Fruit fly (Drosophila melanogaster) whole organism, embryonic: ENCODE measurements around the gene CG31800.
A peak's percentile ranks its signal among the peaks of the same experiment; 100 is the strongest.

Source experiments
- Awh ChIP-seq: fragments of 200-800 bp; sonication (Bioruptor generic); IDR thresholded peaks from 2 replicates; pipeline ENCODE4, ENCODE4 v1.3.6; 2022; ENCODE audit warnings: missing biosample characterization, missing genetic modification characterization
- B-H2 ChIP-seq: fragments of 200-800 bp; sonication (Bioruptor generic); optimal IDR thresholded peaks from 2 replicates; lab custom pipeline; 2018; ENCODE audit warnings: missing biosample characterization, mild to moderate bottlenecking, missing genetic modification characterization
- Bdp1 ChIP-seq: fragments of 200-800 bp; sonication (Bioruptor generic); optimal IDR thresholded peaks from 3 replicates; lab custom pipeline; 2016; ENCODE audit warnings: missing biosample characterization, missing genetic modification characterization
- CG11504 ChIP-seq: fragments of 200-800 bp; sonication (Bioruptor generic); optimal IDR thresholded peaks from 3 replicates; lab custom pipeline; 2019; ENCODE audit warnings: missing biosample characterization, mild to moderate bottlenecking, missing genetic modification characterization, moderate library complexity
- CG12104 ChIP-seq: fragments of 200-800 bp; sonication (Bioruptor generic); optimal IDR thresholded peaks from 3 replicates; lab custom pipeline; 2016; ENCODE audit warnings: missing biosample characterization, missing genetic modification characterization
- CG1233 ChIP-seq: fragments of 200-800 bp; sonication (Bioruptor generic); optimal IDR thresholded peaks from 4 replicates; lab custom pipeline; 2018; ENCODE audit warnings: missing biosample characterization, mild to moderate bottlenecking, missing genetic modification characterization
- CG14050 ChIP-seq: fragments of 200-800 bp; sonication (Bioruptor generic); IDR thresholded peaks from 3 replicates; pipeline ENCODE4 v1.3.6; 2022; ENCODE audit warnings: missing biosample characterization, missing genetic modification characterization
- CG17361 ChIP-seq: fragments of 200-800 bp; sonication (Bioruptor generic); IDR thresholded peaks from 3 replicates; pipeline ENCODE4 v1.3.6; 2022; ENCODE audit warnings: missing biosample characterization, missing genetic modification characterization
- CG2129 ChIP-seq: fragments of 200-800 bp; sonication (Bioruptor generic); IDR thresholded peaks from 2 replicates; pipeline ENCODE4 v1.3.6; 2022; ENCODE audit warnings: missing biosample characterization, missing genetic modification characterization; ENCODE audit not compliant: partially characterized antibody
- CG2199 ChIP-seq: fragments of 200-800 bp; sonication (Bioruptor generic); IDR thresholded peaks from 3 replicates; pipeline ENCODE4 v1.3.6; 2022; ENCODE audit warnings: missing biosample characterization, missing genetic modification characterization
- CG2889 ChIP-seq: fragments of 200-800 bp; sonication (Bioruptor generic); IDR thresholded peaks from 3 replicates; pipeline ENCODE4 v1.3.6; 2022; ENCODE audit warnings: missing biosample characterization, missing genetic modification characterization
- CG31388 ChIP-seq: fragments of 200-800 bp; sonication (Bioruptor generic); optimal IDR thresholded peaks from 2 replicates; lab custom pipeline; 2016; ENCODE audit warnings: missing biosample characterization, missing genetic modification characterization
- CG33557 ChIP-seq: fragments of 200-800 bp; sonication (Bioruptor generic); optimal IDR thresholded peaks from 2 replicates; lab custom pipeline; 2019; ENCODE audit warnings: missing biosample characterization, mild to moderate bottlenecking, missing genetic modification characterization, moderate library complexity
- CG34376 ChIP-seq: fragments of 200-800 bp; sonication (Bioruptor generic); optimal IDR thresholded peaks from 2 replicates; lab custom pipeline; 2018; ENCODE audit warnings: missing biosample characterization, mild to moderate bottlenecking, missing genetic modification characterization
- CG3847 ChIP-seq: fragments of 200-800 bp; sonication (Bioruptor generic); IDR thresholded peaks from 2 replicates; pipeline ENCODE4 v1.3.6; 2022; ENCODE audit warnings: missing biosample characterization, missing genetic modification characterization
- CG7928 ChIP-seq: fragments of 200-800 bp; sonication (Bioruptor generic); optimal IDR thresholded peaks from 2 replicates; lab custom pipeline; 2017; ENCODE audit warnings: missing biosample characterization, mild to moderate bottlenecking, missing genetic modification characterization
- Camta ChIP-seq: fragments of 200-800 bp; sonication (Bioruptor generic); optimal IDR thresholded peaks from 2 replicates; lab custom pipeline; 2016; ENCODE audit warnings: missing biosample characterization, missing genetic modification characterization
- D ChIP-seq, 2 experiments: fragments of 200-800 bp in 1 of 2; fragments of >200 bp in 1 of 2; sonication (Bioruptor generic) in 1 of 2; optimal IDR thresholded peaks; 2 replicates in 1 of 2; 3 replicates in 1 of 2; lab custom pipeline; 2017; ENCODE audit warnings: mild to moderate bottlenecking in 1 of 2, missing biosample characterization in 1 of 2, missing genetic modification characterization in 1 of 2, missing genetic modification reagents in 1 of 2
- Dll ChIP-seq: fragments of 200-800 bp; sonication (Bioruptor generic); IDR thresholded peaks from 4 replicates; pipeline ENCODE4 v1.3.6; 2022; ENCODE audit warnings: missing biosample characterization, missing genetic modification characterization; ENCODE audit not compliant: partially characterized antibody
- Dref ChIP-seq: fragments of 200-800 bp; sonication (Bioruptor generic); IDR thresholded peaks from 2 replicates; pipeline ENCODE4 v1.3.6; 2022; ENCODE audit warnings: missing biosample characterization, missing genetic modification characterization
- Fer1 ChIP-seq: fragments of 200-800 bp; sonication (Bioruptor generic); optimal IDR thresholded peaks from 2 replicates; lab custom pipeline; 2017; ENCODE audit warnings: missing biosample characterization, mild to moderate bottlenecking, missing genetic modification characterization
- H2.0 ChIP-seq: fragments of 200-800 bp; sonication (Bioruptor generic); IDR thresholded peaks from 2 replicates; pipeline ENCODE4 v1.3.6; 2022; ENCODE audit warnings: missing biosample characterization, missing genetic modification characterization
- Kr ChIP-seq: fragments of 200-800 bp; sonication (Bioruptor generic); optimal IDR thresholded peaks from 2 replicates; lab custom pipeline; 2017; ENCODE audit warnings: missing biosample characterization, mild to moderate bottlenecking, missing genetic modification characterization
- Lhr ChIP-seq: fragments of 200-800 bp; sonication (Bioruptor generic); optimal IDR thresholded peaks from 3 replicates; lab custom pipeline; 2017; ENCODE audit warnings: mild to moderate bottlenecking, missing biosample characterization, missing genetic modification reagents, missing genetic modification characterization
- NFAT ChIP-seq: fragments of 200-800 bp; sonication (Bioruptor generic); IDR thresholded peaks from 2 replicates; pipeline ENCODE4 v1.3.6; 2022; ENCODE audit warnings: missing biosample characterization, missing genetic modification characterization
- Tbp ChIP-seq: fragments of >200 bp; optimal IDR thresholded peaks from 2 replicates; lab custom pipeline; 2018; ENCODE audit warnings: missing biosample characterization, missing genetic modification characterization
- Trl ChIP-seq, 3 experiments: fragments of >200 bp in 2 of 3; fragments of 200-800 bp in 1 of 3; sonication (Bioruptor generic) in 1 of 3; optimal IDR thresholded peaks; 2 replicates in 1 of 3; 3 replicates in 2 of 3; lab custom pipeline; 2016 to 2017; ENCODE audit warnings: missing biosample characterization in 1 of 3, missing genetic modification characterization in 1 of 3
- abd-A ChIP-seq: fragments of 200-800 bp; sonication (Bioruptor generic); optimal IDR thresholded peaks from 3 replicates; lab custom pipeline; 2019; ENCODE audit warnings: missing biosample characterization, mild to moderate bottlenecking, missing genetic modification characterization, moderate library complexity
- ato ChIP-seq: fragments of 200-800 bp; sonication (Bioruptor generic); IDR thresholded peaks from 2 replicates; pipeline ENCODE4 v1.3.6; 2022; ENCODE audit warnings: missing biosample characterization, missing genetic modification characterization; ENCODE audit not compliant: partially characterized antibody
- az2 ChIP-seq: fragments of 200-800 bp; sonication (Bioruptor generic); optimal IDR thresholded peaks from 3 replicates; lab custom pipeline; 2016; ENCODE audit warnings: missing biosample characterization, missing genetic modification characterization
- cato ChIP-seq: fragments of 200-800 bp; sonication (Bioruptor generic); optimal IDR thresholded peaks from 2 replicates; lab custom pipeline; 2016; ENCODE audit warnings: missing biosample characterization, missing genetic modification characterization, borderline replicate concordance
- crol ChIP-seq: fragments of 200-800 bp; sonication (Bioruptor generic); IDR thresholded peaks from 2 replicates; pipeline ENCODE4 v1.3.6; 2022; ENCODE audit warnings: missing biosample characterization, missing genetic modification characterization
- da ChIP-seq: fragments of 200-800 bp; sonication (Bioruptor generic); optimal IDR thresholded peaks from 2 replicates; lab custom pipeline; 2016; ENCODE audit warnings: missing biosample characterization, missing genetic modification characterization
- dysf ChIP-seq: fragments of 200-800 bp; sonication (Bioruptor generic); IDR thresholded peaks from 3 replicates; pipeline ENCODE4 v1.3.6; 2022; ENCODE audit warnings: missing biosample characterization, missing genetic modification characterization
- esg ChIP-seq: fragments of 200-800 bp; sonication (Bioruptor generic); conservative IDR thresholded peaks from 2 replicates; pipeline ENCODE4 v1.3.6; 2022; ENCODE audit warnings: missing biosample characterization, missing genetic modification characterization
- exex ChIP-seq: fragments of 200-800 bp; sonication (Bioruptor generic); optimal IDR thresholded peaks from 4 replicates; lab custom pipeline; 2018; ENCODE audit warnings: missing biosample characterization, mild to moderate bottlenecking, missing genetic modification characterization, moderate library complexity
- eyg ChIP-seq: fragments of 200-800 bp; sonication (Bioruptor generic); optimal IDR thresholded peaks from 3 replicates; lab custom pipeline; 2016; ENCODE audit warnings: missing biosample characterization, missing genetic modification characterization
- fd102C ChIP-seq: fragments of 200-800 bp; sonication (Bioruptor generic); optimal IDR thresholded peaks from 2 replicates; lab custom pipeline; 2018; ENCODE audit warnings: missing biosample characterization, mild to moderate bottlenecking, missing genetic modification characterization, moderate library complexity
- fu2 ChIP-seq: fragments of 200-800 bp; sonication (Bioruptor generic); optimal IDR thresholded peaks from 2 replicates; lab custom pipeline; 2016; ENCODE audit warnings: missing biosample characterization, missing genetic modification characterization
- gce ChIP-seq: fragments of 200-800 bp; sonication (Bioruptor generic); IDR thresholded peaks from 3 replicates; pipeline ENCODE4 v1.3.6; 2022; ENCODE audit warnings: missing biosample characterization, missing genetic modification characterization
- gsb-n ChIP-seq: fragments of 200-800 bp; sonication (Bioruptor generic); optimal IDR thresholded peaks from 3 replicates; lab custom pipeline; 2018; ENCODE audit warnings: missing biosample characterization, mild to moderate bottlenecking, missing genetic modification characterization
- hkb ChIP-seq, 2 experiments: fragments of 200-800 bp in 1 of 2; fragments of >200 bp in 1 of 2; sonication (Bioruptor generic) in 1 of 2; IDR thresholded peaks in 1 of 2; optimal IDR thresholded peaks in 1 of 2; 2 replicates each; pipeline versions ENCODE4 v1.3.6 to Lab custom; 2017 to 2022; ENCODE audit warnings: missing biosample characterization in 1 of 2, missing genetic modification characterization in 1 of 2
- lab ChIP-seq: fragments of 200-800 bp; sonication (Bioruptor generic); optimal IDR thresholded peaks from 3 replicates; lab custom pipeline; 2017; ENCODE audit warnings: missing biosample characterization, missing genetic modification characterization, mild to moderate bottlenecking, moderate library complexity, missing genetic modification reagents
- lilli ChIP-seq: fragments of 200-800 bp; sonication (Bioruptor generic); optimal IDR thresholded peaks from 3 replicates; lab custom pipeline; 2016; ENCODE audit warnings: missing biosample characterization, missing genetic modification characterization
- nom ChIP-seq: fragments of 200-800 bp; sonication (Bioruptor generic); optimal IDR thresholded peaks from 2 replicates; lab custom pipeline; 2017; ENCODE audit warnings: missing biosample characterization, missing genetic modification characterization, mild to moderate bottlenecking, moderate library complexity, missing genetic modification reagents
- psq ChIP-seq: fragments of 200-800 bp; sonication (Bioruptor generic); optimal IDR thresholded peaks from 2 replicates; lab custom pipeline; 2017; ENCODE audit warnings: missing biosample characterization, missing genetic modification characterization
- schlank ChIP-seq: fragments of 200-800 bp; sonication (Bioruptor generic); optimal IDR thresholded peaks from 2 replicates; lab custom pipeline; 2018; ENCODE audit warnings: missing biosample characterization, mild to moderate bottlenecking, missing genetic modification characterization
- slou ChIP-seq: fragments of 200-800 bp; sonication (Bioruptor generic); optimal IDR thresholded peaks from 3 replicates; lab custom pipeline; 2016; ENCODE audit warnings: missing biosample characterization, missing genetic modification characterization
- z ChIP-seq: fragments of 200-800 bp; sonication (Bioruptor generic); IDR thresholded peaks from 3 replicates; pipeline ENCODE4 v1.3.6; 2022; ENCODE audit warnings: missing biosample characterization, missing genetic modification characterization
- zf30C ChIP-seq: fragments of 200-800 bp; sonication (Bioruptor generic); optimal IDR thresholded peaks from 3 replicates; lab custom pipeline; 2018; ENCODE audit warnings: missing biosample characterization, mild to moderate bottlenecking, missing genetic modification characterization

CG31800 gene

dm6 chr2L:19014881-19015366, 19.5 kb downstream of the CG31800 start (continued):
- TF ChIP-seq eyg (GFP tag; lab: Kevin White, UChicago) (no peak), cato (GFP tag; lab: Kevin White, UChicago) (no peak), fu2 (no peak), CG2199 (GFP tag; lab: Robert Waterston, UW) (no peak), CG34376 (GFP tag; lab: Kevin White, UChicago) (no peak), H2.0 (GFP tag; lab: Robert Waterston, UW) (no peak), Dref (GFP tag; lab: Robert Waterston, UW) (no peak), CG12104 (GFP tag; lab: Kevin White, UChicago) (peak; percentile 31), CG1233 (GFP tag; lab: Kevin White, UChicago) (no peak), slou (GFP tag; lab: Kevin White, UChicago) (no peak), lab (GFP tag; lab: Kevin White, UChicago) (peak; percentile 38), fd102C (no peak), da (no peak), zf30C (no peak), B-H2 (GFP tag; lab: Kevin White, UChicago) (no peak), Trl (optimal IDR thresholded peaks at IDR 0.05; lab: Kevin White, UChicago) (no peak), Trl (GFP tag; optimal IDR thresholded peaks at IDR 0.05; lab: Kevin White, UChicago) (no peak), CG2129 (GFP tag; lab: Robert Waterston, UW) (no peak), Bdp1 (GFP tag; lab: Kevin White, UChicago) (no peak), Lhr (GFP tag; lab: Kevin White, UChicago) (no peak), ato (GFP tag; lab: Robert Waterston, UW) (no peak), Kr (GFP tag; lab: Kevin White, UChicago) (no peak), abd-A (tag; lab: Kevin White, UChicago) (peak; percentile 5), CG33557 (GFP tag; lab: Kevin White, UChicago) (no peak), hkb (optimal IDR thresholded peaks at IDR 0.05; lab: Kevin White, UChicago) (no peak), hkb (GFP tag; IDR thresholded peaks at IDR 0.05; lab: Robert Waterston, UW) (no peak), az2 (GFP tag; lab: Kevin White, UChicago) (no peak), gsb-n (tag; lab: Kevin White, UChicago) (no peak), Fer1 (GFP tag; lab: Kevin White, UChicago) (no peak), Dll (GFP tag; lab: Robert Waterston, UW) (no peak), Camta (GFP tag; lab: Kevin White, UChicago) (no peak), dysf (GFP tag; lab: Robert Waterston, UW) (no peak), nom (GFP tag; lab: Kevin White, UChicago) (no peak), crol (GFP tag; lab: Robert Waterston, UW) (peak; percentile 82), Awh (GFP tag; lab: Robert Waterston, UW) (no peak), CG7928 (GFP tag; lab: Kevin White, UChicago) (no peak), CG11504 (no peak), NFAT (no peak), gce (GFP tag; lab: Robert Waterston, UW) (no peak), CG17361 (GFP tag; lab: Robert Waterston, UW) (no peak), CG2889 (GFP tag; lab: Robert Waterston, UW) (0 out of 3 replicates have a peak, but pooled peaks have one; percentile 10), CG3847 (GFP tag; lab: Robert Waterston, UW) (no peak), lilli (GFP tag; lab: Kevin White, UChicago) (peak; percentile 24), schlank (no peak), z (no peak), esg (GFP tag; lab: Robert Waterston, UW) (0 out of 2 replicates have a peak, but pooled peaks have one; percentile 2), CG31388 (no peak), D (optimal IDR thresholded peaks at IDR 0.05; lab: Kevin White, UChicago) (no peak), D (GFP tag; optimal IDR thresholded peaks at IDR 0.05; lab: Kevin White, UChicago) (no peak), exex (tag; lab: Kevin White, UChicago) (no peak), psq (GFP tag; lab: Kevin White, UChicago) (no peak), Tbp (no peak), CG14050 (GFP tag; lab: Robert Waterston, UW) (no peak)
